Worm (Caenorhabditis elegans) whole organism, early embryonic: Measurements from ENCODE around the gene gcy-13.

ENCODE experiments used
- B0310.2 ChIP-seq: sonication (generic microtip); optimal IDR thresholded peaks from 2 replicates; lab custom pipeline; 2016; ENCODE audit warnings: mild to moderate bottlenecking, missing genetic modification characterization, missing compliant biosample characterization
- F13C5.2 ChIP-seq: sonication (generic microtip); optimal IDR thresholded peaks from 2 replicates; lab custom pipeline; 2017; ENCODE audit warnings: mild to moderate bottlenecking, missing genetic modification characterization, inconsistent platforms, missing compliant biosample characterization
- aly-1 ChIP-seq: sonication (generic microtip); optimal IDR thresholded peaks from 2 replicates; lab custom pipeline; 2016; ENCODE audit warnings: missing genetic modification characterization, missing compliant biosample characterization
- ama-1 ChIP-seq: fragments of 150-350 bp; optimal IDR thresholded peaks from 2 replicates; lab custom pipeline; 2014
- ceh-13 ChIP-seq: fragments of 200-800 bp; sonication (Bioruptor generic); optimal IDR thresholded peaks from 2 replicates; lab custom pipeline; 2018; ENCODE audit warnings: mild to moderate bottlenecking, missing genetic modification characterization, missing compliant biosample characterization
- ceh-36 ChIP-seq: sonication (generic microtip); optimal IDR thresholded peaks from 2 replicates; lab custom pipeline; 2016; ENCODE audit warnings: missing genetic modification characterization, inconsistent platforms, missing compliant biosample characterization
- ets-7 ChIP-seq: sonication (generic microtip); optimal IDR thresholded peaks from 2 replicates; lab custom pipeline; 2016; ENCODE audit warnings: missing genotype, missing genetic modification characterization, missing compliant biosample characterization
- flt-1 ChIP-seq: fragments of 200-800 bp; sonication (Bioruptor generic); IDR thresholded peaks from 2 replicates; pipeline ENCODE4 v1.3.6; 2022; ENCODE audit warnings: missing genetic modification characterization, missing compliant biosample characterization
- hmbx-1 ChIP-seq: sonication (generic microtip); optimal IDR thresholded peaks from 2 replicates; lab custom pipeline; 2016; ENCODE audit warnings: mild to moderate bottlenecking, missing genetic modification characterization, missing compliant biosample characterization
- hmg-4 ChIP-seq: fragments of 200-800 bp; sonication (Bioruptor generic); optimal IDR thresholded peaks from 2 replicates; lab custom pipeline; 2018; ENCODE audit warnings: mild to moderate bottlenecking, missing genetic modification characterization, missing compliant biosample characterization
- hnd-1 ChIP-seq: sonication (generic microtip); optimal IDR thresholded peaks from 2 replicates; lab custom pipeline; 2016; ENCODE audit warnings: missing genetic modification characterization, missing compliant biosample characterization
- pes-1 ChIP-seq: fragments of 200-800 bp; sonication (Bioruptor generic); IDR thresholded peaks from 2 replicates; pipeline ENCODE4 v1.3.6; 2022; ENCODE audit warnings: missing genetic modification reagents, missing genetic modification characterization, missing compliant biosample characterization
- scrt-1 ChIP-seq: fragments of 200-800 bp; sonication (Bioruptor generic); IDR thresholded peaks from 2 replicates; pipeline ENCODE4 v1.3.6; 2022; ENCODE audit warnings: missing genetic modification characterization, missing compliant biosample characterization
- sea-1 ChIP-seq: fragments of 200-800 bp; sonication (Bioruptor generic); conservative IDR thresholded peaks from 2 replicates; pipeline ENCODE4 v1.3.6; 2022; ENCODE audit warnings: missing genetic modification characterization, missing compliant biosample characterization
- tbx-11 ChIP-seq: fragments of 200-800 bp; sonication (Bioruptor generic); IDR thresholded peaks from 2 replicates; pipeline ENCODE4 v1.3.6; 2022; ENCODE audit warnings: missing genetic modification characterization, missing compliant biosample characterization
- tbx-37 ChIP-seq: fragments of 200-800 bp; sonication (Bioruptor generic); conservative IDR thresholded peaks from 2 replicates; pipeline ENCODE4 v1.3.6; 2022; ENCODE audit warnings: missing genetic modification reagents, missing genetic modification characterization, missing compliant biosample characterization
- tra-4 ChIP-seq: sonication (generic microtip); optimal IDR thresholded peaks from 2 replicates; lab custom pipeline; 2017; ENCODE audit warnings: missing genetic modification characterization, missing compliant biosample characterization

Gene gcy-13

ce11 chrV:12351842-12352241 is 17.5 kb downstream of the gcy-13 start:
- TF ChIP-seq sea-1 (GFP tag; lab: Robert Waterston, UW), result no peak
- no peak for TF ChIP-seq flt-1 (GFP tag; lab: Robert Waterston, UW)
- TF ChIP-seq ceh-36 (tag; lab: Kevin White, UChicago), result no peak
- TF ChIP-seq hmg-4 (GFP tag; lab: Kevin White, UChicago), result no peak
- no peak for TF ChIP-seq hmbx-1
- TF ChIP-seq hnd-1 (tag; lab: Kevin White, UChicago), result no peak
- TF ChIP-seq ceh-13 (GFP tag; lab: Kevin White, UChicago), result no peak
- no peak for TF ChIP-seq scrt-1 (GFP tag; lab: Robert Waterston, UW)
- no peak for TF ChIP-seq tbx-11 (GFP tag; lab: Robert Waterston, UW)
- no peak for TF ChIP-seq ama-1 (lab: Kevin White, UChicago)
- TF ChIP-seq F13C5.2 (tag; lab: Kevin White, UChicago), result no peak
- TF ChIP-seq ets-7 (tag; lab: Kevin White, UChicago), result no peak
- no peak for TF ChIP-seq aly-1 (tag; lab: Kevin White, UChicago)

- TF ChIP-seq tbx-37, result no peak
- no peak for TF ChIP-seq B0310.2
- no peak for TF ChIP-seq F13C5.2 (tag; lab: Kevin White, UChicago)
- TF ChIP-seq scrt-1 (GFP tag; lab: Robert Waterston, UW), result no peak
- TF ChIP-seq pes-1 (GFP tag; lab: Robert Waterston, UW), result no peak
- no peak for TF ChIP-seq hmg-4 (GFP tag; lab: Kevin White, UChicago)
- TF ChIP-seq tbx-11 (GFP tag; lab: Robert Waterston, UW), result no peak
- no peak for TF ChIP-seq tra-4 (tag; lab: Kevin White, UChicago)
- no peak for TF ChIP-seq ama-1 (lab: Kevin White, UChicago)
- TF ChIP-seq aly-1 (tag; lab: Kevin White, UChicago), result no peak
- TF ChIP-seq sea-1 (GFP tag; lab: Robert Waterston, UW), result no peak
- TF ChIP-seq ceh-13 (GFP tag; lab: Kevin White, UChicago), result no peak
- no peak for TF ChIP-seq hmbx-1
- TF ChIP-seq ets-7 (tag; lab: Kevin White, UChicago), result no peak
- no peak for TF ChIP-seq hnd-1 (tag; lab: Kevin White, UChicago)
Observed at ce11 chrV:12349365-12349764, 20.0 kb downstream of the gcy-13 start.

DNA sequence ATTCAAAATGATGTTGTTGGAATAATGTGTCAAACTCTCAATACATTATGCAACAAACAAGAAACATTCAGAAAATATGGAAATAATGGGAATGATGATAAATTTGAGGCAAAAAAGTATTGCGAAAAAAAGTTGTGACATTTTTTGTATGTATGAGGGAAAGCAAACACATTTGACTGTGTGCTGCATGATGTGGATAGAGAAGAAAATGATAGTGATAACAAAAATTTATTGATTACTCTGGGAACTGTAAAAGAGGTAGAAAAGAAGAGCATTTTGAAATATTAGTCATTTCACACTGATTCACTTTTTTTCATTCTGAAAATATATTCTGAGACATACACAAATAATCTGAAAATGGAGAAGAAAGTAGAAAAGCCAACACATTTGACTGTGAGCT is 21.5 kb downstream of the gcy-13 start:
- no peak for TF ChIP-seq aly-1 (tag; lab: Kevin White, UChicago)
- no peak for TF ChIP-seq ceh-36 (tag; lab: Kevin White, UChicago)
- no peak for TF ChIP-seq B0310.2
- no peak for TF ChIP-seq tra-4 (tag; lab: Kevin White, UChicago)

- no peak for TF ChIP-seq hmbx-1
Observed at ce11 chrV:12345808-12346207, 23.5 kb downstream of the gcy-13 start, which contains the start of gene snb-2. Gene snb-2 (minus strand): TSS chrV:12345908.

- no peak for TF ChIP-seq sea-1 (GFP tag; lab: Robert Waterston, UW)
- no peak for TF ChIP-seq scrt-1 (GFP tag; lab: Robert Waterston, UW)
Observed at ce11 chrV:12344845-12345244, 24.5 kb downstream of the gcy-13 start, which contains the start of gene F23H12.3. Gene F23H12.3 (plus strand): TSS chrV:12345145.

- TF ChIP-seq ceh-13 (GFP tag; lab: Kevin White, UChicago), result peak; percentile 2
- no peak for TF ChIP-seq hmg-4 (GFP tag; lab: Kevin White, UChicago)
- TF ChIP-seq ets-7 (tag; lab: Kevin White, UChicago), result no peak
- no peak for TF ChIP-seq ama-1 (lab: Kevin White, UChicago)
- TF ChIP-seq tra-4 (tag; lab: Kevin White, UChicago), result no peak
- no peak for TF ChIP-seq sea-1 (GFP tag; lab: Robert Waterston, UW)
- TF ChIP-seq tbx-11 (GFP tag; lab: Robert Waterston, UW), result peak; percentile 76
- peak; percentile 91 for TF ChIP-seq F13C5.2 (tag; lab: Kevin White, UChicago)
- peak; percentile 2 for TF ChIP-seq hmbx-1
- peak; percentile 65; the same call in 1 of the 2 replicates for TF ChIP-seq flt-1 (GFP tag; lab: Robert Waterston, UW)
- peak; percentile 60; the same call in 1 of the 2 replicates for TF ChIP-seq pes-1 (GFP tag; lab: Robert Waterston, UW)
- no peak for TF ChIP-seq B0310.2
- TF ChIP-seq aly-1 (tag; lab: Kevin White, UChicago), result no peak
- TF ChIP-seq scrt-1 (GFP tag; lab: Robert Waterston, UW), result peak; percentile 72
- TF ChIP-seq hnd-1 (tag; lab: Kevin White, UChicago), result peak; percentile 29
- peak; percentile 36 for TF ChIP-seq ceh-36 (tag; lab: Kevin White, UChicago)
- peak; percentile 50; the same call in 1 of the 2 replicates for TF ChIP-seq tbx-37
Observed at ce11 chrV:12343419-12343969, 25.8 kb downstream of the gcy-13 start, which contains the start of gene tomm-20. Gene tomm-20 (minus strand): TSS chrV:12343469.

DNA sequence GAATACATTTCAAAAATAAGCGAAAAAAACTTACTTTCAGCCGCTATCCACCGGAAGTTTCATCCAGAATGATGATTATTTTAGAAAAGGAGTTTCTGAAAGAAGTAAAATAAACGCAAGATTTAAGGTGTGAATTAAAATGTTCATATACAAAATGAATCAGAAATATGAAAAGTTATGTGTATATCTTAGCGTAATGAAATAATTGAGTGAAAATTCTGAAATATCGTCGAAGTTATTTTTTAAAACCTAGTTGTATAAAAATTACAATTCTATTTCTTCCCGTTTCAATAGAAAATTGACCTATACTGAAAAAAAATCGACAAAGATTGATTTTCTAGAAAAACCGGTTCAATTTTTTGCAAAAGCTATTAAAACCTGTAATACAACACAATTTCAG is 31.4 kb downstream of the gcy-13 start, which contains the start of gene twk-13:
Gene twk-13, minus strand, starts transcription at position 101 of the 400 bp plus-strand sequence.
- no peak for TF ChIP-seq tbx-37
- no peak for TF ChIP-seq hmbx-1
- TF ChIP-seq ets-7 (tag; lab: Kevin White, UChicago), result no peak
- TF ChIP-seq hmg-4 (GFP tag; lab: Kevin White, UChicago), result no peak
- no peak for TF ChIP-seq tra-4 (tag; lab: Kevin White, UChicago)
- TF ChIP-seq sea-1 (GFP tag; lab: Robert Waterston, UW), result no peak
- no peak for TF ChIP-seq tbx-11 (GFP tag; lab: Robert Waterston, UW)
- TF ChIP-seq scrt-1 (GFP tag; lab: Robert Waterston, UW), result no peak
- TF ChIP-seq hnd-1 (tag; lab: Kevin White, UChicago), result no peak
- no peak for TF ChIP-seq pes-1 (GFP tag; lab: Robert Waterston, UW)
- TF ChIP-seq ceh-36 (tag; lab: Kevin White, UChicago), result no peak
- TF ChIP-seq B0310.2, result no peak
- no peak for TF ChIP-seq flt-1 (GFP tag; lab: Robert Waterston, UW)
- no peak for TF ChIP-seq ceh-13 (GFP tag; lab: Kevin White, UChicago)
- TF ChIP-seq F13C5.2 (tag; lab: Kevin White, UChicago), result no peak
